Fruit fly (Drosophila melanogaster) whole organism, embryonic: ENCODE results near the gene MTF-1.

Source experiments
- Ada2b ChIP-seq: fragments of 200-800 bp; sonication (Bioruptor generic); IDR thresholded peaks from 2 replicates; pipeline ENCODE4 v1.3.6; 2022; ENCODE audit warnings: missing biosample characterization, missing genetic modification characterization
- Adf1 ChIP-seq: fragments of 200-800 bp; sonication (Bioruptor generic); IDR thresholded peaks from 2 replicates; pipeline ENCODE4 v1.3.6; 2022; ENCODE audit warnings: missing biosample characterization, missing genetic modification characterization
- Awh ChIP-seq: fragments of 200-800 bp; sonication (Bioruptor generic); IDR thresholded peaks from 2 replicates; pipeline ENCODE4, ENCODE4 v1.3.6; 2022; ENCODE audit warnings: missing biosample characterization, missing genetic modification characterization
- Bgb ChIP-seq: fragments of 200-800 bp; sonication (Bioruptor generic); IDR thresholded peaks from 2 replicates; pipeline ENCODE4 v1.3.6; 2022; ENCODE audit warnings: missing biosample characterization, missing genetic modification characterization; ENCODE audit not compliant: partially characterized antibody
- CG10274 ChIP-seq: fragments of 200-800 bp; sonication (Bioruptor generic); optimal IDR thresholded peaks from 3 replicates; lab custom pipeline; 2017; ENCODE audit warnings: missing biosample characterization, mild to moderate bottlenecking, missing genetic modification characterization
- CG12391 ChIP-seq: fragments of 200-800 bp; sonication (Bioruptor generic); optimal IDR thresholded peaks from 3 replicates; lab custom pipeline; 2018; ENCODE audit warnings: missing biosample characterization, mild to moderate bottlenecking, missing genetic modification characterization, moderate library complexity
- CG14860 ChIP-seq: fragments of 200-800 bp; sonication (Bioruptor generic); IDR thresholded peaks from 3 replicates; pipeline ENCODE4 v1.3.6; 2022; ENCODE audit warnings: missing biosample characterization, missing genetic modification characterization; ENCODE audit not compliant: partially characterized antibody
- CG15073 ChIP-seq: fragments of 200-800 bp; sonication (Bioruptor generic); optimal IDR thresholded peaks from 2 replicates; lab custom pipeline; 2016; ENCODE audit warnings: missing biosample characterization, missing genetic modification characterization
- CG1602 ChIP-seq: fragments of 200-800 bp; sonication (Bioruptor generic); optimal IDR thresholded peaks from 3 replicates; lab custom pipeline; 2016; ENCODE audit warnings: missing biosample characterization, missing genetic modification characterization
- CG16863 ChIP-seq: fragments of 200-800 bp; sonication (Bioruptor generic); optimal IDR thresholded peaks from 3 replicates; lab custom pipeline; 2016; ENCODE audit warnings: missing biosample characterization, missing genetic modification characterization
- CG18262 ChIP-seq: fragments of 200-800 bp; optimal IDR thresholded peaks from 3 replicates; lab custom pipeline; 2019; ENCODE audit warnings: missing biosample characterization, mild to moderate bottlenecking, missing genetic modification characterization, moderate library complexity
- CG31365 ChIP-seq: fragments of 200-800 bp; sonication (Bioruptor generic); optimal IDR thresholded peaks from 2 replicates; lab custom pipeline; 2018; ENCODE audit warnings: missing biosample characterization, mild to moderate bottlenecking, missing genetic modification characterization
- CG32532 ChIP-seq: fragments of 200-800 bp; sonication (Bioruptor generic); IDR thresholded peaks from 2 replicates; pipeline ENCODE4 v1.3.6; 2022; ENCODE audit warnings: missing biosample characterization, missing genetic modification characterization
- CG3407 ChIP-seq: fragments of 200-800 bp; sonication (Bioruptor generic); optimal IDR thresholded peaks from 2 replicates; lab custom pipeline; 2018; ENCODE audit warnings: missing biosample characterization, mild to moderate bottlenecking, missing genetic modification characterization
- CG3995 ChIP-seq: fragments of 200-800 bp; sonication (Bioruptor generic); optimal IDR thresholded peaks from 3 replicates; lab custom pipeline; 2016; ENCODE audit warnings: missing biosample characterization, missing genetic modification characterization
- CG43689 ChIP-seq: fragments of 200-800 bp; sonication (Bioruptor generic); IDR thresholded peaks from 2 replicates; pipeline ENCODE4 v1.3.6; 2022; ENCODE audit warnings: missing biosample characterization, missing genetic modification characterization
- CG6813 ChIP-seq: fragments of 200-800 bp; sonication (Bioruptor generic); optimal IDR thresholded peaks from 2 replicates; lab custom pipeline; 2017; ENCODE audit warnings: missing biosample characterization, missing genetic modification characterization, mild to moderate bottlenecking, moderate library complexity, missing genetic modification reagents
- CG7372 ChIP-seq: fragments of 200-800 bp; sonication (Bioruptor generic); IDR thresholded peaks from 2 replicates; pipeline ENCODE4 v1.3.6; 2022; ENCODE audit warnings: missing biosample characterization, missing genetic modification characterization
- CG7786 ChIP-seq: fragments of 200-800 bp; sonication (Bioruptor generic); optimal IDR thresholded peaks from 2 replicates; lab custom pipeline; 2016; ENCODE audit warnings: missing biosample characterization, missing genetic modification characterization
- CoRest ChIP-seq: fragments of 200-800 bp; sonication (Bioruptor generic); optimal IDR thresholded peaks from 3 replicates; lab custom pipeline; 2018; ENCODE audit warnings: missing biosample characterization, mild to moderate bottlenecking, missing genetic modification characterization, moderate library complexity
- Dip2 ChIP-seq: fragments of 200-800 bp; sonication (Bioruptor generic); IDR thresholded peaks from 2 replicates; pipeline ENCODE4 v1.3.6; 2022; ENCODE audit warnings: missing biosample characterization, missing genetic modification characterization
- Doc2 ChIP-seq: fragments of 200-800 bp; sonication (Bioruptor generic); IDR thresholded peaks from 2 replicates; pipeline ENCODE4 v1.3.6; 2022; ENCODE audit warnings: missing biosample characterization, missing genetic modification characterization
- Elba2 ChIP-seq: fragments of 200-800 bp; sonication (Bioruptor generic); optimal IDR thresholded peaks from 3 replicates; lab custom pipeline; 2016; ENCODE audit warnings: missing biosample characterization, missing genetic modification characterization
- Hr3 ChIP-seq: fragments of 200-800 bp; sonication (Bioruptor generic); optimal IDR thresholded peaks from 3 replicates; lab custom pipeline; 2016; ENCODE audit warnings: missing biosample characterization, missing genetic modification characterization
- Hr51 ChIP-seq, 2 experiments: fragments of 200-800 bp; sonication (Bioruptor generic); optimal IDR thresholded peaks; 2 replicates in 1 of 2; 3 replicates in 1 of 2; lab custom pipeline; 2016 to 2018; ENCODE audit warnings: missing biosample characterization in 2 of 2, missing genetic modification characterization in 2 of 2, mild to moderate bottlenecking in 1 of 2, moderate library complexity in 1 of 2
- PHDP ChIP-seq: fragments of 200-800 bp; sonication (Bioruptor generic); optimal IDR thresholded peaks from 3 replicates; lab custom pipeline; 2018; ENCODE audit warnings: missing biosample characterization, mild to moderate bottlenecking, missing genetic modification characterization, moderate library complexity
- Scr ChIP-seq: fragments of 200-800 bp; sonication (Bioruptor generic); IDR thresholded peaks from 2 replicates; pipeline ENCODE4 v1.3.6; 2022; ENCODE audit warnings: missing biosample characterization, missing genetic modification characterization; ENCODE audit not compliant: partially characterized antibody
- Trl ChIP-seq, 3 experiments: fragments of >200 bp in 2 of 3; fragments of 200-800 bp in 1 of 3; sonication (Bioruptor generic) in 1 of 3; optimal IDR thresholded peaks; 2 replicates in 1 of 3; 3 replicates in 2 of 3; lab custom pipeline; 2016 to 2017; ENCODE audit warnings: missing biosample characterization in 1 of 3, missing genetic modification characterization in 1 of 3
- Xrp1 ChIP-seq: fragments of 200-800 bp; sonication (Bioruptor generic); IDR thresholded peaks from 2 replicates; pipeline ENCODE4 v1.3.6; 2022; ENCODE audit warnings: missing biosample characterization, missing genetic modification characterization
- ac ChIP-seq: fragments of 200-800 bp; sonication (Bioruptor generic); optimal IDR thresholded peaks from 3 replicates; lab custom pipeline; 2017; ENCODE audit warnings: missing biosample characterization, mild to moderate bottlenecking, missing genetic modification characterization
- bab2 ChIP-seq: fragments of 200-800 bp; sonication (Bioruptor generic); optimal IDR thresholded peaks from 2 replicates; lab custom pipeline; 2016; ENCODE audit warnings: missing biosample characterization, missing genetic modification characterization
- cg ChIP-seq: fragments of 200-800 bp; sonication (Bioruptor generic); optimal IDR thresholded peaks from 3 replicates; lab custom pipeline; 2019; ENCODE audit warnings: missing biosample characterization, mild to moderate bottlenecking, missing genetic modification characterization, moderate library complexity
- crc ChIP-seq: fragments of 200-800 bp; sonication (Bioruptor generic); optimal IDR thresholded peaks from 2 replicates; lab custom pipeline; 2016; ENCODE audit warnings: missing biosample characterization, missing genetic modification characterization
- crol ChIP-seq: fragments of 200-800 bp; sonication (Bioruptor generic); IDR thresholded peaks from 2 replicates; pipeline ENCODE4 v1.3.6; 2022; ENCODE audit warnings: missing biosample characterization, missing genetic modification characterization
- crp ChIP-seq, 2 experiments: fragments of 200-800 bp; sonication (Bioruptor generic); optimal IDR thresholded peaks; 2 replicates in 1 of 2; 3 replicates in 1 of 2; lab custom pipeline; 2017; ENCODE audit warnings: missing biosample characterization in 2 of 2, missing genetic modification characterization in 2 of 2, mild to moderate bottlenecking in 1 of 2, moderate library complexity in 1 of 2
- cwo ChIP-seq: fragments of 200-800 bp; sonication (Bioruptor generic); optimal IDR thresholded peaks from 3 replicates; lab custom pipeline; 2017; ENCODE audit warnings: missing biosample characterization, missing genetic modification characterization, mild to moderate bottlenecking, moderate library complexity, missing genetic modification reagents
- dan ChIP-seq: fragments of 200-800 bp; sonication (Bioruptor generic); IDR thresholded peaks from 2 replicates; pipeline ENCODE4 v1.3.6; 2022; ENCODE audit warnings: missing biosample characterization, missing genetic modification characterization
- disco-r ChIP-seq: fragments of 200-800 bp; sonication (Bioruptor generic); optimal IDR thresholded peaks from 2 replicates; lab custom pipeline; 2016; ENCODE audit warnings: missing biosample characterization, missing genetic modification characterization
- dm ChIP-seq: fragments of 200-800 bp; sonication (Bioruptor generic); optimal IDR thresholded peaks from 3 replicates; lab custom pipeline; 2016; ENCODE audit warnings: missing biosample characterization, missing genetic modification characterization
- fru ChIP-seq: fragments of >200 bp; optimal IDR thresholded peaks from 2 replicates; lab custom pipeline; 2017
- gcm ChIP-seq: fragments of 200-800 bp; sonication (Bioruptor generic); optimal IDR thresholded peaks from 2 replicates; lab custom pipeline; 2019; ENCODE audit warnings: missing biosample characterization, mild to moderate bottlenecking, missing genetic modification characterization, moderate library complexity
- gfzf ChIP-seq: fragments of 200-800 bp; sonication (Bioruptor generic); optimal IDR thresholded peaks from 2 replicates; lab custom pipeline; 2016; ENCODE audit warnings: missing biosample characterization, mild to moderate bottlenecking, missing genetic modification characterization, moderate library complexity
- gt ChIP-seq: fragments of 200-800 bp; sonication (Bioruptor generic); IDR thresholded peaks from 2 replicates; pipeline ENCODE4 v1.3.6; 2022; ENCODE audit warnings: missing biosample characterization, missing genetic modification characterization
- nau ChIP-seq: fragments of 200-800 bp; sonication (Bioruptor generic); optimal IDR thresholded peaks from 3 replicates; lab custom pipeline; 2017; ENCODE audit warnings: missing biosample characterization, mild to moderate bottlenecking, missing genetic modification characterization, missing genetic modification reagents
- nerfin-2 ChIP-seq: fragments of 200-800 bp; sonication (Bioruptor generic); IDR thresholded peaks from 2 replicates; pipeline ENCODE4 v1.3.6; 2022; ENCODE audit warnings: missing biosample characterization, missing genetic modification characterization; ENCODE audit not compliant: partially characterized antibody
- oc ChIP-seq: fragments of 200-800 bp; sonication (Bioruptor generic); optimal IDR thresholded peaks from 2 replicates; lab custom pipeline; 2018; ENCODE audit warnings: missing biosample characterization, mild to moderate bottlenecking, missing genetic modification characterization, moderate library complexity
- sqz ChIP-seq: fragments of 200-800 bp; sonication (Bioruptor generic); optimal IDR thresholded peaks from 3 replicates; lab custom pipeline; 2018; ENCODE audit warnings: missing biosample characterization, mild to moderate bottlenecking, missing genetic modification characterization
- tap ChIP-seq: fragments of 200-800 bp; optimal IDR thresholded peaks from 3 replicates; lab custom pipeline; 2019; ENCODE audit warnings: missing biosample characterization, mild to moderate bottlenecking, missing genetic modification characterization, moderate library complexity
- trem ChIP-seq: fragments of 200-800 bp; optimal IDR thresholded peaks from 3 replicates; lab custom pipeline; 2019; ENCODE audit warnings: missing biosample characterization, mild to moderate bottlenecking, missing genetic modification characterization, moderate library complexity
- wek ChIP-seq: fragments of 200-800 bp; sonication (Bioruptor generic); optimal IDR thresholded peaks from 3 replicates; lab custom pipeline; 2018; ENCODE audit warnings: missing biosample characterization, mild to moderate bottlenecking, missing genetic modification characterization, moderate library complexity
- z ChIP-seq: fragments of 200-800 bp; sonication (Bioruptor generic); IDR thresholded peaks from 3 replicates; pipeline ENCODE4 v1.3.6; 2022; ENCODE audit warnings: missing biosample characterization, missing genetic modification characterization

Gene MTF-1

dm6 chr3L:9435315-9435714, 5.2 kb downstream of the MTF-1 start, which contains the start of gene CG42526 (continued):
- TF ChIP-seq Ada2b (GFP tag; lab: Robert Waterston, UW): no peak
- no peak for TF ChIP-seq fru
- TF ChIP-seq dan (GFP tag; lab: Robert Waterston, UW): no peak
- no peak for TF ChIP-seq CG6813 (GFP tag; lab: Kevin White, UChicago)
- TF ChIP-seq CG10274 (GFP tag; lab: Kevin White, UChicago): no peak
- no peak for TF ChIP-seq wek (GFP tag; lab: Kevin White, UChicago)
- TF ChIP-seq CG43689 (GFP tag; lab: Robert Waterston, UW): 0 out of 2 replicates have a peak, but pooled peaks have one; percentile 10
- TF ChIP-seq CG31365: no peak
- TF ChIP-seq trem (tag; lab: Kevin White, UChicago): peak; percentile 25
- no peak for TF ChIP-seq cg (GFP tag; lab: Kevin White, UChicago)
- TF ChIP-seq CG16863 (GFP tag; lab: Kevin White, UChicago): peak; percentile 34
- no peak for TF ChIP-seq z
- no peak for TF ChIP-seq ac
- no peak for TF ChIP-seq CG15073
- no peak for TF ChIP-seq CG14860 (GFP tag; lab: Robert Waterston, UW)
- no peak for TF ChIP-seq CG7372 (GFP tag; lab: Robert Waterston, UW)
- no peak for TF ChIP-seq oc (tag; lab: Kevin White, UChicago)
- no peak for TF ChIP-seq nerfin-2 (GFP tag; lab: Robert Waterston, UW)
- no peak for TF ChIP-seq crc (GFP tag; lab: Kevin White, UChicago)
- TF ChIP-seq Hr51 (GFP tag; optimal IDR thresholded peaks at IDR 0.05; lab: Kevin White, UChicago): peak; percentile 28 to 50
- TF ChIP-seq disco-r (GFP tag; lab: Kevin White, UChicago): no peak
- no peak for TF ChIP-seq sqz (GFP tag; lab: Kevin White, UChicago)
- no peak for TF ChIP-seq Doc2
- TF ChIP-seq gt: no peak
- no peak for TF ChIP-seq gcm (GFP tag; lab: Kevin White, UChicago)
- peak; percentile 56 to 90 for TF ChIP-seq crp (GFP tag; optimal IDR thresholded peaks at IDR 0.05; lab: Kevin White, UChicago)
- 0 out of 2 replicates have a peak, but pooled peaks have one; percentile 17 for TF ChIP-seq Adf1 (GFP tag; lab: Robert Waterston, UW)
- TF ChIP-seq Trl (optimal IDR thresholded peaks at IDR 0.05; lab: Kevin White, UChicago): no peak
- peak; percentile 37 for TF ChIP-seq Trl (GFP tag; optimal IDR thresholded peaks at IDR 0.05; lab: Kevin White, UChicago)
- TF ChIP-seq CG12391 (tag; lab: Kevin White, UChicago): peak; percentile 56
- TF ChIP-seq gfzf (GFP tag; lab: Kevin White, UChicago): peak; percentile 44
- peak; percentile 57 for TF ChIP-seq Scr (GFP tag; lab: Robert Waterston, UW)
- TF ChIP-seq CG32532 (GFP tag; lab: Robert Waterston, UW): peak; percentile 44; the same call in 1 of the 2 replicates
- no peak for TF ChIP-seq CG3407
- TF ChIP-seq CG1602 (GFP tag; lab: Kevin White, UChicago): peak; percentile 16
- no peak for TF ChIP-seq Elba2 (GFP tag; lab: Kevin White, UChicago)
- no peak for TF ChIP-seq nau (GFP tag; lab: Kevin White, UChicago)
- peak; percentile 30 for TF ChIP-seq CG7786
- no peak for TF ChIP-seq Hr3 (GFP tag; lab: Kevin White, UChicago)
- TF ChIP-seq Dip2 (GFP tag; lab: Robert Waterston, UW): no peak
- TF ChIP-seq CoRest: peak; percentile 35
- no peak for TF ChIP-seq Xrp1 (GFP tag; lab: Robert Waterston, UW)
- TF ChIP-seq crol: no peak
- TF ChIP-seq bab2 (GFP tag; lab: Kevin White, UChicago): peak; percentile 56
- TF ChIP-seq dm: peak; percentile 34
- no peak for TF ChIP-seq Awh
- no peak for TF ChIP-seq tap (tag; lab: Kevin White, UChicago)
- TF ChIP-seq CG3995: peak; percentile 21
- TF ChIP-seq Bgb (GFP tag; lab: Robert Waterston, UW): peak; percentile 62; the same call in 1 of the 2 replicates
- no peak for TF ChIP-seq cwo (GFP tag; lab: Kevin White, UChicago)
- TF ChIP-seq CG18262 (tag; lab: Kevin White, UChicago): no peak
- TF ChIP-seq PHDP (tag; lab: Kevin White, UChicago): peak; percentile 36
